Worm (Caenorhabditis elegans) whole organism, early embryonic: ENCODE measurements around the gene D2045.7.

Experiments used
- F13C5.2 ChIP-seq: sonication (generic microtip); optimal IDR thresholded peaks from 2 replicates; lab custom pipeline; 2017; ENCODE audit warnings: mild to moderate bottlenecking, missing genetic modification characterization, inconsistent platforms, missing compliant biosample characterization
- aly-1 ChIP-seq: sonication (generic microtip); optimal IDR thresholded peaks from 2 replicates; lab custom pipeline; 2016; ENCODE audit warnings: missing genetic modification characterization, missing compliant biosample characterization
- ama-1 ChIP-seq: fragments of 150-350 bp; optimal IDR thresholded peaks from 2 replicates; lab custom pipeline; 2014
- ceh-13 ChIP-seq: fragments of 200-800 bp; sonication (Bioruptor generic); optimal IDR thresholded peaks from 2 replicates; lab custom pipeline; 2018; ENCODE audit warnings: mild to moderate bottlenecking, missing genetic modification characterization, missing compliant biosample characterization
- ets-7 ChIP-seq: sonication (generic microtip); optimal IDR thresholded peaks from 2 replicates; lab custom pipeline; 2016; ENCODE audit warnings: missing genotype, missing genetic modification characterization, missing compliant biosample characterization
- hmbx-1 ChIP-seq: sonication (generic microtip); optimal IDR thresholded peaks from 2 replicates; lab custom pipeline; 2016; ENCODE audit warnings: mild to moderate bottlenecking, missing genetic modification characterization, missing compliant biosample characterization
- hmg-4 ChIP-seq: fragments of 200-800 bp; sonication (Bioruptor generic); optimal IDR thresholded peaks from 2 replicates; lab custom pipeline; 2018; ENCODE audit warnings: mild to moderate bottlenecking, missing genetic modification characterization, missing compliant biosample characterization
- hnd-1 ChIP-seq: sonication (generic microtip); optimal IDR thresholded peaks from 2 replicates; lab custom pipeline; 2016; ENCODE audit warnings: missing genetic modification characterization, missing compliant biosample characterization
- pes-1 ChIP-seq: fragments of 200-800 bp; sonication (Bioruptor generic); IDR thresholded peaks from 2 replicates; pipeline ENCODE4 v1.3.6; 2022; ENCODE audit warnings: missing genetic modification reagents, missing genetic modification characterization, missing compliant biosample characterization
- scrt-1 ChIP-seq: fragments of 200-800 bp; sonication (Bioruptor generic); IDR thresholded peaks from 2 replicates; pipeline ENCODE4 v1.3.6; 2022; ENCODE audit warnings: missing genetic modification characterization, missing compliant biosample characterization
- tbx-11 ChIP-seq: fragments of 200-800 bp; sonication (Bioruptor generic); IDR thresholded peaks from 2 replicates; pipeline ENCODE4 v1.3.6; 2022; ENCODE audit warnings: missing genetic modification characterization, missing compliant biosample characterization

DNA sequence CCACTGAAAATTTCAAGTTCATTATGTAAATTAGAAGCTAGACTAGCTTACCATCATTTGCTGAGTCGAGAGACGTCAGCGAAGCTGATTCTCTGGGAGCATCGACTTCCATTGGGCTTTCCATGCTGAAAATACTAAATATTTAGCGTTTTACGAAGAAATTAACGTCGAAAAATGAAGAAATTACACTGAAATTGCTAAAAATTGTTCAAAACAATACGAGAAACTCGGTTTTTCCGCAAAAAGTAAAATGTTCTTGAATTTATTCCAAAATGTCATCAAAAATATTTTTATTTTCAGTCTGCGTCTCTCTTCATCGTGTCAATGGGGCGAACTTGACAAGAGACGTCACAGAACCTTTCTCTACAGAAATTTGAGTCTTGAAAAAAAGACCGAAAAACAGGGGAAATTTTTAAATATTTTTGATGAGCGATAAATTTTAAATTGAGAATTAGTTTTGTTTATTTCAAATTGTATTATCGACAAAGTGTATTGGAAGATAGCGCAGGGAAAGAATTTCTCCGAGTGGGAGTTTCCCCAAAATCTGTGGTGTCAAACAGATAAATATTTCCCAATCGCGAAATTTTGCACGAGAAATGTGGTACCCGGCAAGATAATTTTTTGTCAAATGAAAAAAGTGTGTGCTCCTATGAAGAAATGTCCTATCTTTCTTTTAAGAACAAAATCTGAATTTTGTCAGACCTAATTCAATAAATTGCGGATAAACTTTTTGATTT, 18.7 kb upstream of the D2045.7 start, which contains the start of gene ecps-1:
- TF ChIP-seq ama-1 (lab: Kevin White, UChicago) (no peak), F13C5.2 (no peak), ets-7 (tag; lab: Kevin White, UChicago) (no peak), hmbx-1 (tag; lab: Kevin White, UChicago) (no peak), aly-1 (no peak), hmg-4 (GFP tag; lab: Kevin White, UChicago) (no peak), hnd-1 (tag; lab: Kevin White, UChicago) (no peak), pes-1 (GFP tag; lab: Robert Waterston, UW) (peak; percentile 75), tbx-11 (GFP tag; lab: Robert Waterston, UW) (peak; percentile 23; the same call in 1 of the 2 replicates), ceh-13 (no peak), scrt-1 (peak; percentile 35; the same call in 1 of the 2 replicates)
